Worm (Caenorhabditis elegans) whole organism, L4 larva: ENCODE measurements around the gene Y51A2A.12.

Source experiments
- ceh-82 ChIP-seq: sonication (generic microtip); optimal IDR thresholded peaks from 2 replicates; lab custom pipeline; 2017; ENCODE audit warnings: missing biosample characterization, missing genetic modification characterization
- lin-39 ChIP-seq: fragments of 150-350 bp; optimal IDR thresholded peaks from 2 replicates; lab custom pipeline; 2014; ENCODE audit warnings: missing biosample characterization, missing genetic modification reagents, missing genetic modification characterization
- mdl-1 ChIP-seq, 2 experiments: fragments of 150-350 bp in 1 of 2; sonication (generic microtip) in 1 of 2; optimal IDR thresholded peaks; 2 replicates each; lab custom pipeline; 2014 to 2017; ENCODE audit warnings: missing biosample characterization in 2 of 2, missing genetic modification characterization in 2 of 2
- nhr-76 ChIP-seq: fragments of 150-350 bp; optimal IDR thresholded peaks from 2 replicates; lab custom pipeline; 2014; ENCODE audit warnings: missing biosample characterization, missing genetic modification characterization
- pha-4 ChIP-seq, 2 experiments: fragments of 150-350 bp in 1 of 2; fragments of 200-800 bp in 1 of 2; sonication (Bioruptor generic) in 1 of 2; IDR thresholded peaks in 1 of 2; optimal IDR thresholded peaks in 1 of 2; 2 replicates each; pipeline versions ENCODE4 v1.3.6 to Lab custom; 2014 to 2022; ENCODE audit warnings: missing genetic modification characterization in 2 of 2, missing genetic modification reagents in 2 of 2, missing biosample characterization in 1 of 2, missing compliant biosample characterization in 1 of 2
- unc-62 ChIP-seq, 3 experiments: fragments of 150-350 bp in 1 of 3; sonication (generic microtip); optimal IDR thresholded peaks in 2 of 3; peaks in 1 of 3; 1 replicate in 1 of 3; 2 replicates in 2 of 3; lab custom pipeline; 2014 to 2017; ENCODE audit warnings: missing biosample characterization in 3 of 3, missing genetic modification characterization in 3 of 3, missing genetic modification reagents in 3 of 3, missing genotype in 1 of 3

DNA sequence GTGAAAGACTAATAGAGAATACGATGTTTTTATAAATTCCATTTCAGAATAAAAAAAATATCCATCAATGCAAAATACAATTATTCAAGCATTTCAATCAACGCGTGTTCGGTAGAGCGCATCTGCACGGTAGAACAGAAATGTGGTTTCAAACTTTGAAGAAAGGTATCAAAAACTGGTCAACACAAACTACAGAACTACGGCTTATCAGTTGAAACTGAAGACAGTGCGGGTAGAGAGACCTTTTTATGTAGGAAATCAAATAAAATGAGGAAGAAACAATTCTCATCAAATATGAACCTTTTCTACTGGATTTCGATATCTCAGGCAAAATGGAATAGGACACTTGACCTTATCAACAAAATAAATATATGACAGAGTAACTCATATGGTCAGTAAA, 48.0 kb upstream of the Y51A2A.12 start:
- TF ChIP-seq mdl-1 (tag; optimal IDR thresholded peaks at IDR 0.05; lab: Kevin White, UChicago) (no peak), unc-62 (GFP tag; optimal IDR thresholded peaks at IDR 0.05 in 1 of 2; lab: Kevin White, UChicago) (no peak), unc-62 (tag; optimal IDR thresholded peaks at IDR 0.05; lab: Kevin White, UChicago) (no peak), lin-39 (tag; lab: Kevin White, UChicago) (no peak), nhr-76 (tag; lab: Kevin White, UChicago) (no peak), pha-4 (GFP tag; IDR thresholded peaks at IDR 0.05; lab: Robert Waterston, UW) (no peak), pha-4 (tag; optimal IDR thresholded peaks at IDR 0.05; lab: Kevin White, UChicago) (no peak), ceh-82 (tag; lab: Kevin White, UChicago) (no peak)
